Fruit fly (Drosophila melanogaster) whole organism, embryonic: ENCODE data around the gene car.

Experiments
- Ada2b ChIP-seq: fragments of 200-800 bp; sonication (Bioruptor generic); IDR thresholded peaks from 2 replicates; pipeline ENCODE4 v1.3.6; 2022; ENCODE audit warnings: missing biosample characterization, missing genetic modification characterization
- Bdp1 ChIP-seq: fragments of 200-800 bp; sonication (Bioruptor generic); optimal IDR thresholded peaks from 3 replicates; lab custom pipeline; 2016; ENCODE audit warnings: missing biosample characterization, missing genetic modification characterization
- CG10147 ChIP-seq: fragments of 200-800 bp; sonication (Bioruptor generic); optimal IDR thresholded peaks from 2 replicates; lab custom pipeline; 2019; ENCODE audit warnings: missing biosample characterization, mild to moderate bottlenecking, missing genetic modification characterization, moderate library complexity
- CG11093 ChIP-seq: fragments of 200-800 bp; sonication (Bioruptor generic); IDR thresholded peaks from 3 replicates; pipeline ENCODE4 v1.3.6; 2022; ENCODE audit warnings: missing biosample characterization, missing genetic modification characterization
- CG11398 ChIP-seq: fragments of 200-800 bp; sonication (Bioruptor generic); optimal IDR thresholded peaks from 2 replicates; lab custom pipeline; 2016; ENCODE audit warnings: missing biosample characterization, missing genetic modification characterization
- CG12942 ChIP-seq: fragments of 200-800 bp; sonication (Bioruptor generic); optimal IDR thresholded peaks from 3 replicates; lab custom pipeline; 2016; ENCODE audit warnings: missing biosample characterization, missing genetic modification characterization
- CG15269 ChIP-seq: fragments of 200-800 bp; sonication (Bioruptor generic); optimal IDR thresholded peaks from 2 replicates; lab custom pipeline; 2018; ENCODE audit warnings: missing biosample characterization, mild to moderate bottlenecking, missing genetic modification characterization, moderate library complexity
- CG1602 ChIP-seq: fragments of 200-800 bp; sonication (Bioruptor generic); optimal IDR thresholded peaks from 3 replicates; lab custom pipeline; 2016; ENCODE audit warnings: missing biosample characterization, missing genetic modification characterization
- CG18262 ChIP-seq: fragments of 200-800 bp; optimal IDR thresholded peaks from 3 replicates; lab custom pipeline; 2019; ENCODE audit warnings: missing biosample characterization, mild to moderate bottlenecking, missing genetic modification characterization, moderate library complexity
- CG2712 ChIP-seq: fragments of 200-800 bp; optimal IDR thresholded peaks from 3 replicates; lab custom pipeline; 2019; ENCODE audit warnings: missing biosample characterization, mild to moderate bottlenecking, missing genetic modification characterization, moderate library complexity
- CG30403 ChIP-seq: fragments of 200-800 bp; sonication (Bioruptor generic); optimal IDR thresholded peaks from 3 replicates; lab custom pipeline; 2016; ENCODE audit warnings: missing biosample characterization, missing genetic modification characterization
- CG31224 ChIP-seq: fragments of 200-800 bp; sonication (Bioruptor generic); IDR thresholded peaks from 2 replicates; pipeline ENCODE4 v1.3.6; 2022; ENCODE audit warnings: missing biosample characterization, missing genetic modification characterization
- CG32767 ChIP-seq: fragments of 200-800 bp; sonication (Bioruptor generic); IDR thresholded peaks from 2 replicates; pipeline ENCODE4 v1.3.6; 2022; ENCODE audit warnings: missing biosample characterization, missing genetic modification characterization
- CG42726 ChIP-seq: fragments of 200-800 bp; sonication (Bioruptor generic); IDR thresholded peaks from 2 replicates; pipeline ENCODE4 v1.3.6; 2022; ENCODE audit warnings: missing biosample characterization, missing genetic modification characterization; ENCODE audit not compliant: partially characterized antibody
- CG6175 ChIP-seq: fragments of 200-800 bp; sonication (Bioruptor generic); IDR thresholded peaks from 3 replicates; pipeline ENCODE4 v1.3.6; 2022; ENCODE audit warnings: missing biosample characterization, missing genetic modification characterization
- CG6813 ChIP-seq: fragments of 200-800 bp; sonication (Bioruptor generic); optimal IDR thresholded peaks from 2 replicates; lab custom pipeline; 2017; ENCODE audit warnings: missing biosample characterization, missing genetic modification characterization, mild to moderate bottlenecking, moderate library complexity, missing genetic modification reagents
- CG8281 ChIP-seq: fragments of 200-800 bp; sonication (Bioruptor generic); optimal IDR thresholded peaks from 2 replicates; lab custom pipeline; 2018; ENCODE audit warnings: missing biosample characterization, mild to moderate bottlenecking, missing genetic modification characterization, moderate library complexity
- CoRest ChIP-seq: fragments of 200-800 bp; sonication (Bioruptor generic); optimal IDR thresholded peaks from 3 replicates; lab custom pipeline; 2018; ENCODE audit warnings: missing biosample characterization, mild to moderate bottlenecking, missing genetic modification characterization, moderate library complexity
- D ChIP-seq, 2 experiments: fragments of 200-800 bp in 1 of 2; fragments of >200 bp in 1 of 2; sonication (Bioruptor generic) in 1 of 2; optimal IDR thresholded peaks; 2 replicates in 1 of 2; 3 replicates in 1 of 2; lab custom pipeline; 2017; ENCODE audit warnings: mild to moderate bottlenecking in 1 of 2, missing biosample characterization in 1 of 2, missing genetic modification characterization in 1 of 2, missing genetic modification reagents in 1 of 2
- D19A ChIP-seq: fragments of 200-800 bp; optimal IDR thresholded peaks from 3 replicates; lab custom pipeline; 2019; ENCODE audit warnings: missing biosample characterization, mild to moderate bottlenecking, missing genetic modification characterization, moderate library complexity
- Dip2 ChIP-seq: fragments of 200-800 bp; sonication (Bioruptor generic); IDR thresholded peaks from 2 replicates; pipeline ENCODE4 v1.3.6; 2022; ENCODE audit warnings: missing biosample characterization, missing genetic modification characterization
- Drgx ChIP-seq: fragments of 200-800 bp; sonication (Bioruptor generic); IDR thresholded peaks from 2 replicates; pipeline ENCODE4 v1.3.6; 2022; ENCODE audit warnings: missing biosample characterization, missing genetic modification characterization
- Ets97D ChIP-seq: fragments of 200-800 bp; sonication (Bioruptor generic); optimal IDR thresholded peaks from 3 replicates; lab custom pipeline; 2016; ENCODE audit warnings: missing biosample characterization, missing genetic modification characterization
- Fer3 ChIP-seq: fragments of 200-800 bp; sonication (Bioruptor generic); optimal IDR thresholded peaks from 2 replicates; lab custom pipeline; 2018; ENCODE audit warnings: missing biosample characterization, mild to moderate bottlenecking, missing genetic modification characterization, moderate library complexity
- HmgZ ChIP-seq: fragments of 200-800 bp; sonication (Bioruptor generic); optimal IDR thresholded peaks from 2 replicates; lab custom pipeline; 2018; ENCODE audit warnings: missing biosample characterization, mild to moderate bottlenecking, missing genetic modification characterization
- Jarid2 ChIP-seq: fragments of 200-800 bp; sonication (Bioruptor generic); optimal IDR thresholded peaks from 3 replicates; lab custom pipeline; 2017; ENCODE audit warnings: mild to moderate bottlenecking, missing biosample characterization, missing genetic modification reagents, missing genetic modification characterization
- MTF-1 ChIP-seq: fragments of 200-800 bp; sonication (Bioruptor generic); optimal IDR thresholded peaks from 2 replicates; lab custom pipeline; 2018; ENCODE audit warnings: missing biosample characterization, mild to moderate bottlenecking, missing genetic modification characterization, borderline replicate concordance
- Mes4 ChIP-seq: fragments of 200-800 bp; sonication (Bioruptor generic); optimal IDR thresholded peaks from 2 replicates; lab custom pipeline; 2016; ENCODE audit warnings: missing biosample characterization, missing genetic modification characterization
- Oaz ChIP-seq: fragments of 200-800 bp; sonication (Bioruptor generic); IDR thresholded peaks from 2 replicates; pipeline ENCODE4 v1.3.6; 2022; ENCODE audit warnings: missing biosample characterization, missing genetic modification characterization
- Sox102F ChIP-seq: fragments of 200-800 bp; sonication (Bioruptor generic); optimal IDR thresholded peaks from 2 replicates; lab custom pipeline; 2018; ENCODE audit warnings: missing biosample characterization, mild to moderate bottlenecking, missing genetic modification characterization, moderate library complexity
- Xbp1 ChIP-seq: fragments of 200-800 bp; sonication (Bioruptor generic); optimal IDR thresholded peaks from 3 replicates; lab custom pipeline; 2016; ENCODE audit warnings: missing biosample characterization, mild to moderate bottlenecking, missing genetic modification characterization
- YL-1 ChIP-seq: fragments of 200-800 bp; sonication (Bioruptor generic); optimal IDR thresholded peaks from 3 replicates; lab custom pipeline; 2017; ENCODE audit warnings: missing biosample characterization, mild to moderate bottlenecking, missing genetic modification characterization
- cad ChIP-seq: fragments of >200 bp; optimal IDR thresholded peaks from 2 replicates; lab custom pipeline; 2017; ENCODE audit warnings: missing biosample characterization, missing genetic modification characterization
- chm ChIP-seq: fragments of 200-800 bp; sonication (Bioruptor generic); IDR thresholded peaks from 2 replicates; pipeline ENCODE4 v1.3.6; 2022; ENCODE audit warnings: missing biosample characterization, missing genetic modification characterization
- dmrt99B ChIP-seq: fragments of 200-800 bp; sonication (Bioruptor generic); optimal IDR thresholded peaks from 2 replicates; lab custom pipeline; 2018; ENCODE audit warnings: missing biosample characterization, mild to moderate bottlenecking, missing genetic modification characterization, moderate library complexity
- en ChIP-seq: fragments of 200-800 bp; sonication (Bioruptor generic); optimal IDR thresholded peaks from 2 replicates; lab custom pipeline; 2016; ENCODE audit warnings: missing biosample characterization, missing genetic modification characterization
- grau ChIP-seq: fragments of 200-800 bp; optimal IDR thresholded peaks from 3 replicates; lab custom pipeline; 2019; ENCODE audit warnings: missing biosample characterization, mild to moderate bottlenecking, missing genetic modification characterization, moderate library complexity
- insv ChIP-seq, 2 experiments: fragments of 200-800 bp; sonication (Bioruptor generic); optimal IDR thresholded peaks; 3 replicates each; lab custom pipeline; 2016 to 2018; ENCODE audit warnings: missing biosample characterization in 2 of 2, missing genetic modification characterization in 2 of 2
- lbe ChIP-seq: fragments of 200-800 bp; sonication (Bioruptor generic); optimal IDR thresholded peaks from 2 replicates; lab custom pipeline; 2016; ENCODE audit warnings: missing biosample characterization, mild to moderate bottlenecking, missing genetic modification characterization
- lov ChIP-seq, 2 experiments: fragments of 200-800 bp in 1 of 2; fragments of >200 bp in 1 of 2; sonication (Bioruptor generic) in 1 of 2; IDR thresholded peaks in 1 of 2; optimal IDR thresholded peaks in 1 of 2; 2 replicates in 1 of 2; 3 replicates in 1 of 2; pipeline versions ENCODE4 v1.3.6 to Lab custom; 2017 to 2022; ENCODE audit warnings: missing biosample characterization in 1 of 2, missing genetic modification characterization in 1 of 2
- mld ChIP-seq: fragments of 200-800 bp; sonication (Bioruptor generic); IDR thresholded peaks from 3 replicates; pipeline ENCODE4 v1.3.6; 2022; ENCODE audit warnings: missing biosample characterization, missing genetic modification characterization; ENCODE audit not compliant: partially characterized antibody
- org-1 ChIP-seq: fragments of 200-800 bp; sonication (Bioruptor generic); optimal IDR thresholded peaks from 2 replicates; lab custom pipeline; 2017; ENCODE audit warnings: missing biosample characterization, missing genetic modification characterization
- pum ChIP-seq: fragments of 200-800 bp; sonication (Bioruptor generic); optimal IDR thresholded peaks from 2 replicates; lab custom pipeline; 2016; ENCODE audit warnings: missing biosample characterization, missing genetic modification characterization
- shn ChIP-seq: fragments of 200-800 bp; sonication (Bioruptor generic); optimal IDR thresholded peaks from 3 replicates; lab custom pipeline; 2016; ENCODE audit warnings: missing biosample characterization, missing genetic modification characterization
- slp2 ChIP-seq: fragments of 200-800 bp; sonication (Bioruptor generic); optimal IDR thresholded peaks from 2 replicates; lab custom pipeline; 2016; ENCODE audit warnings: missing biosample characterization, missing genetic modification characterization
- sqz ChIP-seq: fragments of 200-800 bp; sonication (Bioruptor generic); optimal IDR thresholded peaks from 3 replicates; lab custom pipeline; 2018; ENCODE audit warnings: missing biosample characterization, mild to moderate bottlenecking, missing genetic modification characterization
- unc-4 ChIP-seq: fragments of 200-800 bp; sonication (Bioruptor generic); IDR thresholded peaks from 2 replicates; pipeline ENCODE4 v1.3.6; 2022; ENCODE audit warnings: missing biosample characterization, missing genetic modification characterization; ENCODE audit not compliant: partially characterized antibody
- vnd ChIP-seq: fragments of 200-800 bp; sonication (Bioruptor generic); IDR thresholded peaks from 3 replicates; pipeline ENCODE4 v1.3.6; 2022; ENCODE audit warnings: missing biosample characterization, missing genetic modification characterization; ENCODE audit not compliant: partially characterized antibody
- z ChIP-seq: fragments of 200-800 bp; sonication (Bioruptor generic); IDR thresholded peaks from 3 replicates; pipeline ENCODE4 v1.3.6; 2022; ENCODE audit warnings: missing biosample characterization, missing genetic modification characterization

Gene car

dm6 chrX:19579648-19580301, 14.0 kb downstream of the car start, which contains the start of gene Tao (continued):
- TF ChIP-seq CG2712 (tag; lab: Kevin White, UChicago): no peak
- no peak for TF ChIP-seq sqz
- TF ChIP-seq CG1602 (GFP tag; lab: Kevin White, UChicago): no peak
- TF ChIP-seq HmgZ (tag; lab: Kevin White, UChicago): no peak
- no peak for TF ChIP-seq Ada2b (GFP tag; lab: Robert Waterston, UW)
- no peak for TF ChIP-seq en (GFP tag; lab: Kevin White, UChicago)
- TF ChIP-seq CG18262 (tag; lab: Kevin White, UChicago): no peak
- TF ChIP-seq insv (GFP tag; optimal IDR thresholded peaks at IDR 0.05; lab: Kevin White, UChicago): no peak
- TF ChIP-seq mld (GFP tag; lab: Robert Waterston, UW): peak; percentile 54; the same call in 1 of the 3 replicates
- no peak for TF ChIP-seq shn (GFP tag; lab: Kevin White, UChicago)
- no peak for TF ChIP-seq Oaz (GFP tag; lab: Robert Waterston, UW)
- TF ChIP-seq Jarid2 (GFP tag; lab: Kevin White, UChicago): no peak
- TF ChIP-seq Sox102F (GFP tag; lab: Kevin White, UChicago): no peak
- TF ChIP-seq D (optimal IDR thresholded peaks at IDR 0.05; lab: Kevin White, UChicago): no peak
- no peak for TF ChIP-seq D (GFP tag; optimal IDR thresholded peaks at IDR 0.05; lab: Kevin White, UChicago)
- TF ChIP-seq CG15269 (tag; lab: Kevin White, UChicago): no peak
- TF ChIP-seq Mes4 (GFP tag; lab: Kevin White, UChicago): no peak
- no peak for TF ChIP-seq Dip2 (GFP tag; lab: Robert Waterston, UW)
- TF ChIP-seq Fer3 (tag; lab: Kevin White, UChicago): no peak
- no peak for TF ChIP-seq Drgx
- TF ChIP-seq grau (tag; lab: Kevin White, UChicago): no peak
- TF ChIP-seq Ets97D (GFP tag; lab: Kevin White, UChicago): peak; percentile 82
- no peak for TF ChIP-seq dmrt99B (tag; lab: Kevin White, UChicago)
- peak; percentile 89 for TF ChIP-seq vnd (GFP tag; lab: Robert Waterston, UW)
- TF ChIP-seq YL-1 (GFP tag; lab: Kevin White, UChicago): no peak
- peak; percentile 15 for TF ChIP-seq CoRest
- no peak for TF ChIP-seq CG8281 (tag; lab: Kevin White, UChicago)
- TF ChIP-seq CG32767: no peak
- TF ChIP-seq unc-4: peak; percentile 81
- no peak for TF ChIP-seq z
- TF ChIP-seq Bdp1 (GFP tag; lab: Kevin White, UChicago): no peak
- TF ChIP-seq CG10147 (GFP tag; lab: Kevin White, UChicago): no peak
- TF ChIP-seq CG12942: no peak
- TF ChIP-seq CG30403 (GFP tag; lab: Kevin White, UChicago): no peak
- TF ChIP-seq chm (GFP tag; lab: Robert Waterston, UW): no peak
- no peak for TF ChIP-seq CG6813
- no peak for TF ChIP-seq CG11398 (GFP tag; lab: Kevin White, UChicago)
- TF ChIP-seq slp2 (GFP tag; lab: Kevin White, UChicago): no peak
- no peak for TF ChIP-seq pum (GFP tag; lab: Kevin White, UChicago)
- TF ChIP-seq MTF-1 (GFP tag; lab: Kevin White, UChicago): no peak
- TF ChIP-seq CG42726 (GFP tag; lab: Robert Waterston, UW): no peak
- TF ChIP-seq cad: no peak
- no peak for TF ChIP-seq CG31224 (GFP tag; lab: Robert Waterston, UW)
- TF ChIP-seq CG6175 (GFP tag; lab: Robert Waterston, UW): no peak
- TF ChIP-seq D19A (tag; lab: Kevin White, UChicago): no peak
- TF ChIP-seq lbe (GFP tag; lab: Kevin White, UChicago): no peak
- no peak for TF ChIP-seq Xbp1 (GFP tag; lab: Kevin White, UChicago)
- no peak for TF ChIP-seq CG11093
- no peak for TF ChIP-seq org-1 (GFP tag; lab: Kevin White, UChicago)
- TF ChIP-seq lov (optimal IDR thresholded peaks at IDR 0.05; lab: Kevin White, UChicago): no peak
- TF ChIP-seq lov (GFP tag; IDR thresholded peaks at IDR 0.05; lab: Robert Waterston, UW): no peak
